Worm (Caenorhabditis elegans) whole organism, late embryonic: ENCODE measurements around the gene F48E3.6.

Experiments used
- ama-1 ChIP-seq: fragments of 150-350 bp; optimal IDR thresholded peaks from 2 replicates; lab custom pipeline; 2014
- dve-1 ChIP-seq: sonication (generic microtip); optimal IDR thresholded peaks from 2 replicates; lab custom pipeline; 2017; ENCODE audit warnings: antibody characterized with exemption, mild to moderate bottlenecking, missing genetic modification characterization, missing compliant biosample characterization
- fax-1 ChIP-seq: sonication (generic microtip); optimal IDR thresholded peaks from 2 replicates; lab custom pipeline; 2016; ENCODE audit warnings: missing genotype, missing genetic modification characterization, missing compliant biosample characterization
- hlh-30 ChIP-seq: sonication (generic microtip); optimal IDR thresholded peaks from 2 replicates; lab custom pipeline; 2017; ENCODE audit warnings: antibody characterized with exemption, missing genetic modification characterization, missing compliant biosample characterization; ENCODE audit not compliant: insufficient read depth
- nfya-1 ChIP-seq: sonication (generic microtip); optimal IDR thresholded peaks from 2 replicates; lab custom pipeline; 2017; ENCODE audit warnings: missing genetic modification characterization, mild to moderate bottlenecking, missing compliant biosample characterization, antibody characterized with exemption, moderate library complexity
- nhr-11 ChIP-seq: fragments of 150-350 bp; optimal IDR thresholded peaks from 2 replicates; lab custom pipeline; 2014; ENCODE audit warnings: missing biosample characterization, missing genetic modification characterization
- pat-9 ChIP-seq: fragments of 200-800 bp; sonication (Bioruptor generic); optimal IDR thresholded peaks from 2 replicates; lab custom pipeline; 2018; ENCODE audit warnings: mild to moderate bottlenecking, missing genetic modification characterization, moderate library complexity, missing compliant biosample characterization
- ref-2 ChIP-seq: sonication (generic microtip); optimal IDR thresholded peaks from 2 replicates; lab custom pipeline; 2016; ENCODE audit warnings: missing genetic modification characterization, missing compliant biosample characterization
- tbx-2 ChIP-seq: sonication (generic microtip); optimal IDR thresholded peaks from 2 replicates; lab custom pipeline; 2016; ENCODE audit warnings: missing genetic modification characterization, missing compliant biosample characterization
- unc-55 ChIP-seq: sonication (generic microtip); optimal IDR thresholded peaks from 2 replicates; lab custom pipeline; 2017; ENCODE audit warnings: missing biosample characterization, missing genetic modification reagents, missing genetic modification characterization
- unc-86 ChIP-seq: sonication (generic microtip); optimal IDR thresholded peaks from 2 replicates; lab custom pipeline; 2016; ENCODE audit warnings: missing genetic modification characterization, missing compliant biosample characterization

DNA sequence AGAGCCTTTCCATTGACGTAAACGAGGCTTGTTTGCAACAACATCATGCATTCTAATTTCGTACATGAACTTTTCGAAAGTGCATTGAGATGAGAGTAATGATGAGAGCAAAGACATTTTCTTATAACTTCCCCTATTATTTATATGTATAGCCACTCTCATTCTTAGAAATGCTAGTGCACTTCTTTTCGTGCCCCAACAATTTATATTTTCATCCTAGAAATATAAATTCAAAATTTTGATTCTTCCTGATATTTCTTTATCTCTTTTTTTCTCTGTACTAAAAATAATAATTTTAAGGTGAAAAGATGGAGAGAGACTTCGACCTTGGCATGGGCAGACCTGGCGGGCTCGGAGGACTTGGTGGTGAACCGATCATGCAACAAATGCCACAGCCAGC is 23.8 kb downstream of the F48E3.6 start, which contains the start of gene mek-1:
- TF ChIP-seq unc-86 (tag; lab: Kevin White, UChicago) (no peak), unc-55 (GFP tag; lab: Kevin White, UChicago) (no peak), nhr-11 (no peak), ama-1 (no peak), ref-2 (tag; lab: Kevin White, UChicago) (no peak), hlh-30 (tag; lab: Kevin White, UChicago) (no peak), pat-9 (no peak), tbx-2 (tag; lab: Kevin White, UChicago) (no peak), fax-1 (tag; lab: Kevin White, UChicago) (no peak), dve-1 (no peak), nfya-1 (tag; lab: Kevin White, UChicago) (no peak)
